Fruit fly (Drosophila melanogaster): ENCODE results near the gene out.

The out gene

dm6 chrX:19317058-19317767 lies 4.7 kb downstream of the out start (continued):
- TF ChIP-seq CG32532 (GFP tag; IDR thresholded peaks at IDR 0.05), result peak; percentile 59
- TF ChIP-seq CG17359 (tag; optimal IDR thresholded peaks at IDR 0.05), result peak; percentile 63
- peak; percentile 47 for TF ChIP-seq Hr3 (GFP tag; optimal IDR thresholded peaks at IDR 0.05)
- peak; percentile 5 for TF ChIP-seq CG10654 (GFP tag; optimal IDR thresholded peaks at IDR 0.05)
- no peak for TF ChIP-seq CG1792 (GFP tag; optimal IDR thresholded peaks at IDR 0.05)
- TF ChIP-seq CG18476 (GFP tag; optimal IDR thresholded peaks at IDR 0.05), result no peak
- TF ChIP-seq scrt (GFP tag; optimal IDR thresholded peaks at IDR 0.05), result peak; percentile 37
- TF ChIP-seq Scr (GFP tag; IDR thresholded peaks at IDR 0.05; ENCODE audit: partially characterized antibody), result no peak
- 0 out of 2 replicates have a peak, but pooled peaks have one; percentile 28 for TF ChIP-seq ap (GFP tag; IDR thresholded peaks at IDR 0.05)
- peak; percentile 46 for TF ChIP-seq odd (GFP tag; optimal IDR thresholded peaks at IDR 0.05)
- no peak for TF ChIP-seq corto (GFP tag; optimal IDR thresholded peaks at IDR 0.05)
- TF ChIP-seq insv (GFP tag; optimal IDR thresholded peaks at IDR 0.05), result no peak
- peak; percentile 7 for TF ChIP-seq oc (tag; optimal IDR thresholded peaks at IDR 0.05)
- no peak for TF ChIP-seq CTCF (GFP tag; optimal IDR thresholded peaks at IDR 0.05)
- TF ChIP-seq Pdp1 (GFP tag; optimal IDR thresholded peaks at IDR 0.05), result peak in 1 of 2 experiments; percentile 2
- TF ChIP-seq E2f1 (GFP tag; IDR thresholded peaks at IDR 0.05), result peak; percentile 49; the same call in 1 of the 2 replicates
- TF ChIP-seq Fer3 (tag; optimal IDR thresholded peaks at IDR 0.05), result peak; percentile 50
- TF ChIP-seq CG9215 (GFP tag; IDR thresholded peaks at IDR 0.05), result 0 out of 2 replicates have a peak, but pooled peaks have one; percentile 28
- no peak for TF ChIP-seq Oaz (GFP tag; IDR thresholded peaks at IDR 0.05)
- peak; percentile 44 for TF ChIP-seq Nf-YB (GFP tag; optimal IDR thresholded peaks at IDR 0.05)
- 0 out of 2 replicates have a peak, but pooled peaks have one; percentile 17 for TF ChIP-seq CG11247 (GFP tag; IDR thresholded peaks at IDR 0.05)
- peak; percentile 78 for TF ChIP-seq CG31441 (GFP tag; IDR thresholded peaks at IDR 0.05)
- TF ChIP-seq ERR (GFP tag; optimal IDR thresholded peaks at IDR 0.05), result no peak
- peak; percentile 25 for TF ChIP-seq twi (tag; optimal IDR thresholded peaks at IDR 0.05)
- no peak for TF ChIP-seq CG12744 (GFP tag; optimal IDR thresholded peaks at IDR 0.05)
- TF ChIP-seq unc-4 (GFP tag; IDR thresholded peaks at IDR 0.05; ENCODE audit: partially characterized antibody), result no peak
- no peak for TF ChIP-seq NFAT (GFP tag; IDR thresholded peaks at IDR 0.05)
- TF ChIP-seq CG10462 (GFP tag; optimal IDR thresholded peaks at IDR 0.05), result no peak
- no peak for TF ChIP-seq sens-2 (GFP tag; IDR thresholded peaks at IDR 0.05)
- peak; percentile 70 for TF ChIP-seq CG9727 (GFP tag; optimal IDR thresholded peaks at IDR 0.05)
- TF ChIP-seq CG14965 (GFP tag; optimal IDR thresholded peaks at IDR 0.05; ENCODE audit: borderline replicate concordance), result no peak
- peak; percentile 73 for TF ChIP-seq CG12391 (tag; optimal IDR thresholded peaks at IDR 0.05)
- TF ChIP-seq Awh (GFP tag; IDR thresholded peaks at IDR 0.05), result 0 out of 2 replicates have a peak, but pooled peaks have one; percentile 18
- no peak for TF ChIP-seq knrl (GFP tag; IDR thresholded peaks at IDR 0.05; ENCODE audit: partially characterized antibody)
- no peak for TF ChIP-seq cad (GFP tag; optimal IDR thresholded peaks at IDR 0.05)
- TF ChIP-seq CG10543 (GFP tag; optimal IDR thresholded peaks at IDR 0.05), result peak; percentile 34
- TF ChIP-seq ind (GFP tag; optimal IDR thresholded peaks at IDR 0.05), result peak; percentile 37
- TF ChIP-seq CG31388 (GFP tag; optimal IDR thresholded peaks at IDR 0.05), result no peak
- TF ChIP-seq maf-S (GFP tag; optimal IDR thresholded peaks at IDR 0.05), result no peak
- TF ChIP-seq CG8281 (tag; optimal IDR thresholded peaks at IDR 0.05), result no peak
- TF ChIP-seq caup (GFP tag; optimal IDR thresholded peaks at IDR 0.05; ENCODE audit: severe bottlenecking), result peak; percentile 61
- no peak for TF ChIP-seq z (GFP tag; IDR thresholded peaks at IDR 0.05)
- no peak for TF ChIP-seq CG4707 (GFP tag; optimal IDR thresholded peaks at IDR 0.05)
- TF ChIP-seq sob (GFP tag; IDR thresholded peaks at IDR 0.05), result peak; percentile 64
- no peak for TF ChIP-seq CG18011 (GFP tag; optimal IDR thresholded peaks at IDR 0.05)
- no peak for TF ChIP-seq Usf (GFP tag; optimal IDR thresholded peaks at IDR 0.05)
- TF ChIP-seq Dbx (GFP tag; IDR thresholded peaks at IDR 0.05), result peak; percentile 64; the same call in 1 of the 3 replicates
- peak; percentile 58 for TF ChIP-seq Asciz (GFP tag; optimal IDR thresholded peaks at IDR 0.05)
- TF ChIP-seq prd (optimal IDR thresholded peaks at IDR 0.05), result no peak
- TF ChIP-seq prd (GFP tag; IDR thresholded peaks at IDR 0.05), result peak; percentile 53

All from whole organism, embryonic.